Fruit fly (Drosophila melanogaster) Kc167 (cell line): Measurements from ENCODE around the gene rsh.

ENCODE experiments used
- Myc ChIP-seq: fragments of >200 bp; optimal IDR thresholded peaks from 2 replicates; lab custom pipeline; 2017; ENCODE audit warnings: missing external identifiers
- Sin3A ChIP-seq: fragments of >200 bp; optimal IDR thresholded peaks from 2 replicates; lab custom pipeline; 2018; ENCODE audit warnings: missing external identifiers
- h ChIP-seq: fragments of >200 bp; optimal IDR thresholded peaks from 3 replicates; lab custom pipeline; 2018; ENCODE audit warnings: missing external identifiers
- insv ChIP-seq: fragments of >200 bp; optimal IDR thresholded peaks from 3 replicates; lab custom pipeline; 2018; ENCODE audit warnings: missing external identifiers
- psq ChIP-seq: fragments of >200 bp; optimal IDR thresholded peaks from 2 replicates; lab custom pipeline; 2017; ENCODE audit warnings: missing external identifiers
- ttk ChIP-seq: sonication (Bioruptor generic); optimal IDR thresholded peaks from 2 replicates; lab custom pipeline; 2017; ENCODE audit warnings: missing external identifiers

Gene rsh

DNA sequence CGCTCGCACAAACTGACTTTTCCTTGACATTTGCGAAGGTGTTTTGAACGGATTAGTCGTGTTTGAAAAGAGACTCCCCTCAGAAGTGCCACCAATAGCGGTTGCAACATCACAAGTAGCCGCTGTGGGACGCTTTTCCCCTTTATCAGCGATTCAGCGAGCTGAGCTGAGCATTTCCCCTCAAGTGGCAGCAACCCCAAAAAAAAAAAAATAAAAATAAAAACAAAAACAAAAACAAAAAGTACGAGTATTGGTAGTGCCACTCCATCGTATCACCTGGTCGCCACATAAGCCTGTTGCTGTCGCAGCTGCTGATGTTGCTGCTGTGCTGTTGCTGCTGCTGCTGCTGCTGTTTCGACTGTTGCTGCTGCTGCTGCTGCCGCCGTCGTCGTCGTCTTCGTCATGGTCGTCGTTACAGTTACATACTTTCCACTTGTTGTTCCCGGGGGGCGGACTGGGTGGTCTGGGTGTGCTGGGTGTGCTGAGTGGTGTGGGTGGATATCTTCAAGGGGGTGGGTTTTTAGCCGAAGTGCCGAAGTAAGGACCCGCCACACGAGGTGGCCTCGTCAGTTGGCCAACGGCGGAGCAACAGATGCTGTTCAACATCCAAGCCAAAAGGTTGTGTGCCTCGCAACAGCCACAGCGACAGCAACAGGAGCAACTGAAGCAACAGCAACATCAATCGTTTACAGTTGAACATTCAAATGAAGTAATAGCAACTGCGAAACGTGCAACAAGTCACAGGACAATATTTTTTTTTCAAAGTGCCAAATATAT is at the start of gene rsh:
TSS of gene rsh (plus strand) at position 591 of the 777 bp plus-strand sequence.
- TF ChIP-seq Sin3A (lab: Kevin White, UChicago), result no peak
- no peak for TF ChIP-seq Myc (lab: Kevin White, UChicago)
- no peak for TF ChIP-seq psq (lab: Kevin White, UChicago)
- TF ChIP-seq insv (lab: Kevin White, UChicago), result no peak
- no peak for TF ChIP-seq ttk (lab: Kevin White, UChicago)
- TF ChIP-seq h, result no peak

dm6 chrX:12939021-12939420 is 49.4 kb upstream of the rsh start:
- TF ChIP-seq ttk (lab: Kevin White, UChicago) (no peak), h (no peak), insv (lab: Kevin White, UChicago) (no peak), Sin3A (lab: Kevin White, UChicago) (no peak), psq (lab: Kevin White, UChicago) (no peak), Myc (lab: Kevin White, UChicago) (no peak)

- TF ChIP-seq h (no peak), Myc (lab: Kevin White, UChicago) (no peak), ttk (lab: Kevin White, UChicago) (no peak), psq (lab: Kevin White, UChicago) (no peak), insv (lab: Kevin White, UChicago) (no peak), Sin3A (lab: Kevin White, UChicago) (no peak)
These were observed 48.5 kb upstream of the rsh start for dm6 chrX:12939951-12940350.

dm6 chrX:12940396-12940795 is 48.0 kb upstream of the rsh start:
- no peak for TF ChIP-seq Sin3A (lab: Kevin White, UChicago)
- no peak for TF ChIP-seq psq (lab: Kevin White, UChicago)
- TF ChIP-seq Myc (lab: Kevin White, UChicago), result no peak
- TF ChIP-seq insv (lab: Kevin White, UChicago), result no peak
- TF ChIP-seq h, result no peak
- no peak for TF ChIP-seq ttk (lab: Kevin White, UChicago)

- TF ChIP-seq Sin3A (lab: Kevin White, UChicago), result no peak
- TF ChIP-seq ttk (lab: Kevin White, UChicago), result no peak
- TF ChIP-seq h, result no peak
- no peak for TF ChIP-seq Myc (lab: Kevin White, UChicago)
- no peak for TF ChIP-seq insv (lab: Kevin White, UChicago)
- no peak for TF ChIP-seq psq (lab: Kevin White, UChicago)
These were observed 40.7 kb upstream of the rsh start for dm6 chrX:12947670-12948069.

DNA sequence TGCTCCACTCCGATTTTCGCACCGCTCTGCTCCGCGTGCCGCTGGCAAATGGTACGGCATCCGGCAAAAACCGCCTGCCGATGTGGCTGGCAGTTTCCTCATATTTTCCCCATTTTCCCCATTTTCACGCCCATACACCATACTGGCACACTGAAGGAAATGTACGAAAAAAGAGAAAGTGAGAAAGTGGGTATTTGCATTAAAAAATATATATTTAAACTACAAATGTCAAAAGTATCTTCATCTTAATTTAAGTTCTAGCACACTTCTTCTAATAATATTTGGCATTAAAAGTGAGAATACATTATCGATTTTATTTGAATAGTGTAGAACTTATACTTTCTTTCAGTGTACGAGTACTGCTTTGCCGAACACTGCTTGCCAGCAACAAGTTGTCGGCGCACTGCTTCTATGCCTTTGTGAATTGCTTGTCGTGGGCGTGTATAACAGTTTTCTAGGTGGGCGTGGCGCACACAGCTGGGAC is 31.0 kb upstream of the rsh start, which contains the start of gene hec:
TSS of gene hec (minus strand) at position 51 of the 484 bp plus-strand sequence.
- no peak for TF ChIP-seq ttk (lab: Kevin White, UChicago)
- TF ChIP-seq h, result no peak
- TF ChIP-seq Myc (lab: Kevin White, UChicago), result no peak
- no peak for TF ChIP-seq Sin3A (lab: Kevin White, UChicago)
- no peak for TF ChIP-seq insv (lab: Kevin White, UChicago)
- TF ChIP-seq psq (lab: Kevin White, UChicago), result no peak

DNA sequence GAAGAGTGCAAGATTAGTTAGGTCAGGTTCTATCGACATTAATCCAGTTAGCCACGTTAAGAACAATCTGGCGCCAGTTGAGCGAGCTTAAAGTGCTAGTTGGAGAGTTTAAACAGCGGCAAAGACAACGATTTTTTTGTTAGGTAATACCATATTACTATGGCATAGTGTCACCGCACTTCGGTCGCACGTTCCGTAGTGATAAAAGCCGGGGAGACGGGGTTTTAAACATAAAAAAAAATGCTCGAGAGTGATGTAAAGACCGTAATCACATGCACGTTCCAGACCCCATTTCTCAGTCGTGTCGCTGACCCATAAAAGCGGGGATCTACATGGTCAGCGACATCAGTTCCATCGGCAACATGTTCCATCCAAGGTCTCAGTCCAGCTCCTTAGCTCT is 29.5 kb upstream of the rsh start, which contains the start of gene CG32642:
TSS of gene CG32642 (plus strand) at position 301 of the 400 bp plus-strand sequence.
- no peak for TF ChIP-seq h
- no peak for TF ChIP-seq Sin3A (lab: Kevin White, UChicago)
- no peak for TF ChIP-seq insv (lab: Kevin White, UChicago)
- TF ChIP-seq Myc (lab: Kevin White, UChicago), result no peak
- no peak for TF ChIP-seq ttk (lab: Kevin White, UChicago)
- TF ChIP-seq psq (lab: Kevin White, UChicago), result no peak

DNA sequence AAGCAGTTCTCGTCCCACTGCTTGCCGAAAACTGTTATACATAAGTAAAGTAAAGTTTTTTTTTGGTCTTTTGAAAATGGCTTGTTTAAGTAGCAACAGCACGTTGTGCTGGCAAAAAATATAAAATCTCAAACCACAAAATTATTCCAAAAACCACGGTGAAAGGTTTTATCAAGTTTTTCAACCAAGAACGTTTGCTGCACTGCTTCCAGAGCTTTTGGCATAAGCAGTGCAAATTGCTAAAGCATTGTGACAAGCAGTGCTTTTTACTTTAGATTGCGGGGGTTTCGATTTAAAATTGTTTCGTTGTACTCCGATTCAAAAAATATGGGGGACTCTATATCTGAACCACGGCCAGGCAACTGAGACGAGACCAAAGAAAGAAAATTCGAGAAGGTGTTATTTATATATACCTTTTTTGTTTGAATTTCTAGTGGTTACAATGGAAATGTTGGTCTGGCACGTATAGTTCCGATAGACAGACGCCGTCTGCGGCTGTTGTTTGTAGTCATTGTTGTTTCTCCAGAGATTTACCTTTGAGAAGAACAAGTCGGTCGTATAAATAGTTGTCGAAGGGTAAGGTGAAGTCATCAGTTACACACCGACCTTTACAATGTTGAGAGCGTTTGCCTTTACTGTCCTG is 21.0 kb upstream of the rsh start, which contains the start of gene Mur11Da:
TSS of gene Mur11Da (plus strand) at position 593 of the 643 bp plus-strand sequence.
- TF ChIP-seq psq (lab: Kevin White, UChicago), result no peak
- TF ChIP-seq ttk (lab: Kevin White, UChicago), result no peak
- no peak for TF ChIP-seq insv (lab: Kevin White, UChicago)
- TF ChIP-seq h, result no peak
- TF ChIP-seq Myc (lab: Kevin White, UChicago), result no peak
- no peak for TF ChIP-seq Sin3A (lab: Kevin White, UChicago)

DNA sequence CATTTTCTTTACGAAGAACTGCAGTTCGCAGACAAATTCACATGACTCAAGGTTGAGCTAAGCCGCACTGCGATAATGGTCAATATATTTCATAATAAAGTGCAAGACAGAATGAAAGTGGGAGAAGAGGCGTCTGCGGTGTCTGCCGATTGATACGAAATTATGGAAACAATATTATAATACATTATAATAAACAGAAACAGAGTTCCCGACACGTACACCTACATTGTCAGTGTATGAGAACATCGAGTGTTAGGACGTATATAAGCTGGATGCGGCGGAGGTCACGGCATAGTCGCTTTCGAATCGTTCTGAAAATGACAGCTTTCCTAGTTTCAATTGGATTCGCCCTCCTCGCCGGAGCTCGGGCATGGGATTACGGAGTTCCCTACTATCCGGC is 18.0 kb upstream of the rsh start, which contains the start of gene CG15721:
TSS of gene CG15721 (plus strand) at position 301 of the 400 bp plus-strand sequence.
- TF ChIP-seq Myc (lab: Kevin White, UChicago), result no peak
- TF ChIP-seq insv (lab: Kevin White, UChicago), result no peak
- TF ChIP-seq ttk (lab: Kevin White, UChicago), result no peak
- TF ChIP-seq Sin3A (lab: Kevin White, UChicago), result no peak
- no peak for TF ChIP-seq h

DNA sequence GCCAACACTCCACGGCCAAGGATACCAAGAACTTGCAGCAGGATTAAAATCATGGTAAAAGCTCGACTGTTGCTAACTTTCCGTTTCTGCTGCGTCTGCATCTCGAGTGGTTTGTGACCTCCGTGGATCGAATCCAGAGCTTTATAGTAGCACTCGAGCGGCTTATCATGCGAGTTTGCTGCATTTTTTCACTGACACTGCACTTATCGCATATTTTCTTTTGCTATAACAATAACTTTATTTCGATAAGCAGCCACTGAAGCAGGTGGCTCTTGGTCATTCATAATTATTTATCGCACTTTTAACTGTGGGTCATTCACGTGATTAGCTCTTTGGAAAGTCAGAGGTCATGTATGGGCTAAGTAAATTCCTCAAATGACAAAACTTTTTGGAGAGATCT is 12.3 kb upstream of the rsh start, which contains the start of gene CG12716:
TSS of gene CG12716 (minus strand) at position 101 of the 400 bp plus-strand sequence.
- TF ChIP-seq psq (lab: Kevin White, UChicago), result no peak
- TF ChIP-seq Sin3A (lab: Kevin White, UChicago), result no peak
- no peak for TF ChIP-seq h
- no peak for TF ChIP-seq Myc (lab: Kevin White, UChicago)
- no peak for TF ChIP-seq insv (lab: Kevin White, UChicago)
- TF ChIP-seq ttk (lab: Kevin White, UChicago), result no peak

- TF ChIP-seq psq (lab: Kevin White, UChicago) (no peak), insv (lab: Kevin White, UChicago) (no peak), ttk (lab: Kevin White, UChicago) (no peak), Myc (lab: Kevin White, UChicago) (no peak), h (no peak), Sin3A (lab: Kevin White, UChicago) (no peak)
These were observed 4.2 kb upstream of the rsh start, which contains the start of gene CG32643 for dm6 chrX:12984224-12984623. TSS of gene CG32643 (plus strand) at chrX:12984524.
